Fruit fly (Drosophila melanogaster): ENCODE measurements around the gene bap.
A peak's percentile ranks its signal among the peaks of the same experiment; 100 is the strongest.

The bap gene

DNA sequence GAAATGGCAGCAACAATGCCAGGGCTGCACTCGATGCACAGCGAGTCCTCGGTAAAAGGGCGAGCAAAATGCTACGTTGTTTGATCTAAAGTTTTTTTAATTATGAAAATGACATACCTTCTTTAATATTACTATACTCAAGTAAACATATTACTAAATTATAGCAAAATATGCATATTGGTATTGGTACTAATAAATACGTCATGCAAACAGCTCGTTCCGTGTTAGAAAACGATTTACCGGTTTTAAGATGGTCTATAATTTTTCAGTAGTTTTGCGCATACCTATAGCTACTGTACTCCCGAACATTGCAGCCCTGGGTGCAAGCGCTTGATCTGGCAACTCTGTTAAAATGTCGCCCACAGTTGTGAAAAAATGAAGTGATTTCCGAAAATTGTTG is 23.4 kb upstream of the bap start:
- TF ChIP-seq chn (GFP tag; optimal IDR thresholded peaks at IDR 0.05) = peak; percentile 94
- peak; percentile 54 for TF ChIP-seq zf30C (GFP tag; optimal IDR thresholded peaks at IDR 0.05)
- TF ChIP-seq bcd (GFP tag; optimal IDR thresholded peaks at IDR 0.05) = peak; percentile 96
- TF ChIP-seq lbe (GFP tag; optimal IDR thresholded peaks at IDR 0.05) = peak; percentile 92
- peak; percentile 93 for TF ChIP-seq CG10147 (GFP tag; optimal IDR thresholded peaks at IDR 0.05)
- peak; percentile 81 for TF ChIP-seq ERR (GFP tag; optimal IDR thresholded peaks at IDR 0.05)
- peak; percentile 97 for TF ChIP-seq CG2678 (tag; optimal IDR thresholded peaks at IDR 0.05)
- TF ChIP-seq Jarid2 (GFP tag; optimal IDR thresholded peaks at IDR 0.05) = no peak
- peak; percentile 89 for TF ChIP-seq CG6175 (GFP tag; IDR thresholded peaks at IDR 0.05)
- peak; percentile 85 for TF ChIP-seq CG6854 (GFP tag; optimal IDR thresholded peaks at IDR 0.05)
- TF ChIP-seq slbo (GFP tag; IDR thresholded peaks at IDR 0.05) = peak; percentile 97
- TF ChIP-seq trh (GFP tag; optimal IDR thresholded peaks at IDR 0.05) = peak; percentile 93
- peak; percentile 92 for TF ChIP-seq CG10462 (GFP tag; optimal IDR thresholded peaks at IDR 0.05)
- peak; percentile 90 for TF ChIP-seq Ada2b (GFP tag; IDR thresholded peaks at IDR 0.05)
- no peak for TF ChIP-seq Deaf1 (tag; optimal IDR thresholded peaks at IDR 0.05)
- peak; percentile 94 for TF ChIP-seq CG7556 (GFP tag; optimal IDR thresholded peaks at IDR 0.05)
- peak; percentile 41 for TF ChIP-seq CG15479 (GFP tag; optimal IDR thresholded peaks at IDR 0.05)
- TF ChIP-seq CG32532 (GFP tag; IDR thresholded peaks at IDR 0.05) = peak; percentile 94
- TF ChIP-seq MTF-1 (GFP tag; optimal IDR thresholded peaks at IDR 0.05; ENCODE audit: borderline replicate concordance) = peak; percentile 68
- peak; percentile 74 for TF ChIP-seq Adf1 (GFP tag; IDR thresholded peaks at IDR 0.05)
- TF ChIP-seq danr (GFP tag; IDR thresholded peaks at IDR 0.05) = peak; percentile 90
- TF ChIP-seq fd3F (GFP tag; optimal IDR thresholded peaks at IDR 0.05) = peak; percentile 95
- peak; percentile 86 for TF ChIP-seq CG33213 (GFP tag; optimal IDR thresholded peaks at IDR 0.05)
- peak; percentile 75 for TF ChIP-seq CG6254 (GFP tag; optimal IDR thresholded peaks at IDR 0.05)
- TF ChIP-seq Six4 (GFP tag; optimal IDR thresholded peaks at IDR 0.05) = peak; percentile 94
- TF ChIP-seq dan (GFP tag; IDR thresholded peaks at IDR 0.05) = peak; percentile 81
- no peak for TF ChIP-seq lov (optimal IDR thresholded peaks at IDR 0.05)
- TF ChIP-seq lov (GFP tag; IDR thresholded peaks at IDR 0.05) = 0 out of 3 replicates have a peak, but pooled peaks have one; percentile 55
- TF ChIP-seq MESR4 (GFP tag; optimal IDR thresholded peaks at IDR 0.05) = no peak
- peak; percentile 75 for TF ChIP-seq Ravus (GFP tag; IDR thresholded peaks at IDR 0.05)
- TF ChIP-seq CG13624 (GFP tag; optimal IDR thresholded peaks at IDR 0.05) = peak; percentile 94
- no peak for TF ChIP-seq CG13894 (tag; optimal IDR thresholded peaks at IDR 0.05)
- TF ChIP-seq CG15601 (tag; optimal IDR thresholded peaks at IDR 0.05) = peak; percentile 93
- peak; percentile 94 for TF ChIP-seq CG14014 (GFP tag; IDR thresholded peaks at IDR 0.05)
- TF ChIP-seq pros (GFP tag; optimal IDR thresholded peaks at IDR 0.05) = peak; percentile 61
- TF ChIP-seq CG14667 (GFP tag; IDR thresholded peaks at IDR 0.05) = peak; percentile 92
- TF ChIP-seq mam (GFP tag; optimal IDR thresholded peaks at IDR 0.05) = peak; percentile 98
- TF ChIP-seq grn (GFP tag; optimal IDR thresholded peaks at IDR 0.05) = no peak
- no peak for TF ChIP-seq sc (optimal IDR thresholded peaks at IDR 0.05)
- TF ChIP-seq sc (GFP tag; optimal IDR thresholded peaks at IDR 0.05) = peak; percentile 85
- peak; percentile 83 for TF ChIP-seq her (GFP tag; optimal IDR thresholded peaks at IDR 0.05)
- peak; percentile 82 for TF ChIP-seq CG3407 (GFP tag; optimal IDR thresholded peaks at IDR 0.05)
- peak; percentile 97 for TF ChIP-seq zfh2 (GFP tag; optimal IDR thresholded peaks at IDR 0.05)
- TF ChIP-seq Hand (GFP tag; optimal IDR thresholded peaks at IDR 0.05) = peak; percentile 92
- TF ChIP-seq E2f1 (GFP tag; IDR thresholded peaks at IDR 0.05) = peak; percentile 92
- peak; percentile 86 for TF ChIP-seq Bdp1 (GFP tag; optimal IDR thresholded peaks at IDR 0.05)
- peak; percentile 93 for TF ChIP-seq CG4820 (GFP tag; optimal IDR thresholded peaks at IDR 0.05)
- peak; percentile 93 for TF ChIP-seq CG12104 (GFP tag; optimal IDR thresholded peaks at IDR 0.05)
- peak; percentile 56 for TF ChIP-seq BEAF-32 (GFP tag; optimal IDR thresholded peaks at IDR 0.05)
- no peak for TF ChIP-seq CkIIα-i1 (GFP tag; IDR thresholded peaks at IDR 0.05)
- TF ChIP-seq E2f2 (GFP tag; IDR thresholded peaks at IDR 0.05) = peak; percentile 76
- TF ChIP-seq CG33557 (GFP tag; optimal IDR thresholded peaks at IDR 0.05) = peak; percentile 95
